Worm (Caenorhabditis elegans) whole organism, midembryonic: ENCODE measurements around the gene T20B3.1.

ENCODE experiments used
- T22C8.4 ChIP-seq: fragments of 200-800 bp; sonication (Bioruptor generic); IDR thresholded peaks from 2 replicates; pipeline ENCODE4 v1.3.6; 2022; ENCODE audit warnings: missing genetic modification characterization, missing compliant biosample characterization
- cog-1 ChIP-seq: sonication (generic microtip); optimal IDR thresholded peaks from 2 replicates; lab custom pipeline; 2016; ENCODE audit warnings: missing genetic modification characterization, missing compliant biosample characterization
- flt-1 ChIP-seq: fragments of 200-800 bp; sonication (Bioruptor generic); IDR thresholded peaks from 2 replicates; pipeline ENCODE4 v1.3.6; 2022; ENCODE audit warnings: missing genetic modification characterization, missing compliant biosample characterization
- klf-2 ChIP-seq: fragments of 200-800 bp; sonication (Bioruptor generic); conservative IDR thresholded peaks from 2 replicates; pipeline ENCODE4 v1.3.6; 2022; ENCODE audit warnings: missing genetic modification reagents, missing genetic modification characterization, missing compliant biosample characterization
- med-1 ChIP-seq: sonication (generic microtip); optimal IDR thresholded peaks from 2 replicates; lab custom pipeline; 2017; ENCODE audit warnings: missing genetic modification characterization, mild to moderate bottlenecking, missing compliant biosample characterization, antibody characterized with exemption, missing genetic modification reagents; ENCODE audit not compliant: insufficient read depth
- ref-1 ChIP-seq: fragments of 200-800 bp; sonication (Bioruptor generic); conservative IDR thresholded peaks from 2 replicates; pipeline ENCODE4 v1.3.6; 2022; ENCODE audit warnings: missing genetic modification reagents, missing genetic modification characterization, missing compliant biosample characterization
- tab-1 ChIP-seq: fragments of 200-800 bp; sonication (Bioruptor generic); IDR thresholded peaks from 2 replicates; pipeline ENCODE4 v1.3.6; 2022; ENCODE audit warnings: missing genetic modification characterization, missing compliant biosample characterization
- ztf-23 ChIP-seq: fragments of 200-800 bp; sonication (Bioruptor generic); IDR thresholded peaks from 2 replicates; pipeline ENCODE4 v1.3.6; 2022; ENCODE audit warnings: missing genetic modification reagents, missing genetic modification characterization, missing compliant biosample characterization
- ztf-29 ChIP-seq: fragments of 200-800 bp; sonication (Bioruptor generic); IDR thresholded peaks from 2 replicates; pipeline ENCODE4 v1.3.6; 2022; ENCODE audit warnings: missing genetic modification reagents, missing genetic modification characterization, missing compliant biosample characterization

Gene T20B3.1

DNA sequence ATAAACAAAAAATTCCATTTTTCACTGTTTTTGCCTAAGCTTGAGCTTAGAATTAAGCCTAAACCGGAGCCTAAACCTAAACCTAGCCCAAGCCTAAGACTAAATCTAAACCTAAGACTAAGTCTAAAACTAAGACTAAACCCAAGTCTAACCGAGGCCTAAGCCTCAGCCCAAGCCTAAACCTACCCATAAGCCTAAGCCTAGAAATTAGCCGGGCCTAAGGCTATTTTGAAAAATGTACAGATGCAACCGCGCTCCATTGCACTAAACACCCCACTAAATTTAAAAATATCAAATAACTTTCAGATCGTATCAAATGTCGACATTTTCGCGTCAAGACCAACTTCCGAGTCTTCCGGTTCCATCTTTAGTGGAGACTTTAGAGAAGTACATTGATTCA, at the start of gene T20B3.1:
T20B3.1 (plus strand) TSS at position 301 of the 400 bp plus-strand sequence.
- TF ChIP-seq tab-1 (no peak), cog-1 (tag; lab: Kevin White, UChicago) (no peak), med-1 (GFP tag; lab: Kevin White, UChicago) (no peak), T22C8.4 (GFP tag; lab: Robert Waterston, UW) (no peak), ref-1 (GFP tag; lab: Robert Waterston, UW) (no peak), ztf-29 (GFP tag; lab: Robert Waterston, UW) (no peak), ztf-23 (GFP tag; lab: Robert Waterston, UW) (no peak), klf-2 (GFP tag; lab: Robert Waterston, UW) (no peak), flt-1 (GFP tag; lab: Robert Waterston, UW) (no peak)

DNA sequence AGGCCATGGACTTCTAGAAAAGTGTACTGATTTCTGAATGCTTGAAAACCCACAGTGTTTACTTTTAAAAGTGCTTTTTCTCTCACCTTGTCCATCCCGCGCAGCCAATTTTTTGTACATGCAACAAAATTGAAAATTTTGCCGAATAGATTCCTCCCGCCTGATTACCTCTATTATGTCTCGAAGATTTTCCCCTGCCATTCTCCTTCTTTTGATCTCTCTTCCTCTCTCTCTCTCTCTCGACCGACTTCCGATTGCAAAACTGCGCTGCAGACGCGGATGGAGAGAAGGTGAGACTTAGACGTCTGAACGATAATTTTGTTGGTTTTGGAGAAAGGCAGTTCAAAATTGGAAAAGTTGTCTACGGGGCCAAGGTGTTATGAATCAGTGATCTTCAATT, 40.9 kb upstream of the T20B3.1 start:
- TF ChIP-seq tab-1 (no peak), cog-1 (tag; lab: Kevin White, UChicago) (no peak), ztf-23 (GFP tag; lab: Robert Waterston, UW) (no peak), ref-1 (GFP tag; lab: Robert Waterston, UW) (no peak), klf-2 (GFP tag; lab: Robert Waterston, UW) (no peak)

- no peak for TF ChIP-seq cog-1 (tag; lab: Kevin White, UChicago)
- TF ChIP-seq flt-1 (GFP tag; lab: Robert Waterston, UW), result no peak
- no peak for TF ChIP-seq med-1 (GFP tag; lab: Kevin White, UChicago)
- TF ChIP-seq ztf-29 (GFP tag; lab: Robert Waterston, UW), result no peak
- no peak for TF ChIP-seq ref-1 (GFP tag; lab: Robert Waterston, UW)
- TF ChIP-seq ztf-23 (GFP tag; lab: Robert Waterston, UW), result no peak
- TF ChIP-seq T22C8.4 (GFP tag; lab: Robert Waterston, UW), result no peak
- no peak for TF ChIP-seq tab-1
- no peak for TF ChIP-seq klf-2 (GFP tag; lab: Robert Waterston, UW)
These were observed 36.7 kb upstream of the T20B3.1 start for ce11 chrV:16778540-16779280.

ce11 chrV:16779281-16779597, 36.1 kb upstream of the T20B3.1 start:
- TF ChIP-seq klf-2 (GFP tag; lab: Robert Waterston, UW) (no peak), flt-1 (GFP tag; lab: Robert Waterston, UW) (no peak), ztf-29 (GFP tag; lab: Robert Waterston, UW) (no peak), ref-1 (GFP tag; lab: Robert Waterston, UW) (no peak), T22C8.4 (GFP tag; lab: Robert Waterston, UW) (no peak), cog-1 (tag; lab: Kevin White, UChicago) (no peak), tab-1 (no peak), ztf-23 (GFP tag; lab: Robert Waterston, UW) (no peak), med-1 (GFP tag; lab: Kevin White, UChicago) (no peak)

- TF ChIP-seq T22C8.4 (GFP tag; lab: Robert Waterston, UW) (no peak), flt-1 (GFP tag; lab: Robert Waterston, UW) (no peak), ztf-23 (GFP tag; lab: Robert Waterston, UW) (no peak), med-1 (GFP tag; lab: Kevin White, UChicago) (no peak), ztf-29 (GFP tag; lab: Robert Waterston, UW) (no peak), ref-1 (GFP tag; lab: Robert Waterston, UW) (no peak), cog-1 (tag; lab: Kevin White, UChicago) (no peak), klf-2 (GFP tag; lab: Robert Waterston, UW) (no peak), tab-1 (no peak)
These were observed 35.4 kb upstream of the T20B3.1 start for ce11 chrV:16779971-16780370.

DNA sequence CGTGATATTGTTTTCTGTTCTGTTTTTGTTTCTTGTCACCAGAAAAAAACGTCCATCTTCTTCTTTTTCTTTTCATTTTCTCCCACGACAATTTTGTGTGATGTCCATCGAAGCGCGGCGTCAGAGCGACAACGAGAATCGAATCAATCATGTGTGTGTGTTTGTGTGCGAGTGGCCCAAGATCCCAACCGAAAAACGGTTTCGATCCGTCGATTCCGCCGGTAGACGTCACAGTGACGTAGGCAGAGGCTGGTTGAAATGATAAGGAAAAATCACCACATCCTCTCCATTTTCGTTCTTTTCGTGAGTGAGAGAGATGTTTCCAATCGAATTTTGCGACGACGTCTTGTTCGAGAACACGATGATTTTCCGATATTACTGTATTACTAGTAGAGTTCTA, 34.8 kb upstream of the T20B3.1 start:
- TF ChIP-seq ztf-23 (GFP tag; lab: Robert Waterston, UW) (no peak), ztf-29 (GFP tag; lab: Robert Waterston, UW) (no peak), med-1 (GFP tag; lab: Kevin White, UChicago) (no peak), ref-1 (GFP tag; lab: Robert Waterston, UW) (no peak)

ce11 chrV:16781974-16782373, 33.4 kb upstream of the T20B3.1 start:
- TF ChIP-seq tab-1 (no peak), cog-1 (tag; lab: Kevin White, UChicago) (no peak), med-1 (GFP tag; lab: Kevin White, UChicago) (no peak), ztf-29 (GFP tag; lab: Robert Waterston, UW) (no peak), klf-2 (GFP tag; lab: Robert Waterston, UW) (no peak), T22C8.4 (GFP tag; lab: Robert Waterston, UW) (no peak), flt-1 (GFP tag; lab: Robert Waterston, UW) (no peak), ztf-23 (GFP tag; lab: Robert Waterston, UW) (no peak), ref-1 (GFP tag; lab: Robert Waterston, UW) (no peak)

ce11 chrV:16784806-16785205, 30.6 kb upstream of the T20B3.1 start:
- no peak for TF ChIP-seq ztf-29 (GFP tag; lab: Robert Waterston, UW)
- no peak for TF ChIP-seq T22C8.4 (GFP tag; lab: Robert Waterston, UW)
- TF ChIP-seq flt-1 (GFP tag; lab: Robert Waterston, UW), result no peak
- no peak for TF ChIP-seq tab-1
- no peak for TF ChIP-seq ztf-23 (GFP tag; lab: Robert Waterston, UW)
- TF ChIP-seq cog-1 (tag; lab: Kevin White, UChicago), result no peak
- TF ChIP-seq med-1 (GFP tag; lab: Kevin White, UChicago), result no peak
- no peak for TF ChIP-seq ref-1 (GFP tag; lab: Robert Waterston, UW)
- TF ChIP-seq klf-2 (GFP tag; lab: Robert Waterston, UW), result no peak

- TF ChIP-seq tab-1 (no peak), ztf-29 (GFP tag; lab: Robert Waterston, UW) (no peak), klf-2 (GFP tag; lab: Robert Waterston, UW) (no peak), ztf-23 (GFP tag; lab: Robert Waterston, UW) (no peak), cog-1 (tag; lab: Kevin White, UChicago) (no peak), flt-1 (GFP tag; lab: Robert Waterston, UW) (no peak), med-1 (GFP tag; lab: Kevin White, UChicago) (no peak)
These were observed 29.3 kb upstream of the T20B3.1 start for ce11 chrV:16786012-16786411.
